Worm (Caenorhabditis elegans) whole organism, L4/young adult: ENCODE results near the gene svh-1.

Experiments
- dao-5 ChIP-seq: sonication (generic microtip); optimal IDR thresholded peaks from 2 replicates; lab custom pipeline; 2016; ENCODE audit warnings: missing genotype, missing genetic modification characterization, moderate library complexity, missing compliant biosample characterization
- him-1 ChIP-seq: sonication (generic microtip); optimal IDR thresholded peaks from 2 replicates; lab custom pipeline; 2016; ENCODE audit warnings: missing genotype, missing genetic modification reagents, missing genetic modification characterization, missing compliant biosample characterization

DNA sequence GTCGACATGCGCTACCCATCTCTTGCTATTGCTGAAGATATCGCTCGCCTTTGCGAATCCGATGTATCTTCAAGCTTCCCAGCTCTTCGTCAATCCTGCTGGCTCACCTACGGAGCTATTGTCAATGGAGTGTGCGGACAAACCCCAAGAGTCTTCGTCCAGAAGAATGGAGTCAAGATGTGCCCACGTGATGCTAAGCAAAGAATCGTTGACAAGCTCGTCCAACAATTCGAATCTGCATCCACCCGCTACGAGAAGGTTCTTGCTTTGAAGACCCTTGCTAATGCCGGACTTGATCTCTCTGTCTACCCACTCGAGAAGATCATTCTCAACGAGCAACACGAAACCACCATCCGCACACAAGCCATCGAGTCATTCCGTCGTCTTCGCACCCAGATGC, 56.3 kb downstream of the svh-1 start:
- TF ChIP-seq him-1 (tag; lab: Kevin White, UChicago): no peak
- TF ChIP-seq dao-5 (tag; lab: Kevin White, UChicago): no peak
